Worm (Caenorhabditis elegans) whole organism, young adult: ENCODE measurements around the gene flh-2.

Experiments used
- dpl-1 ChIP-seq: fragments of 150-350 bp; optimal IDR thresholded peaks from 2 replicates; lab custom pipeline; 2014; ENCODE audit warnings: missing biosample characterization, missing genetic modification reagents, missing genetic modification characterization
- unc-62 ChIP-seq: fragments of 150-350 bp; optimal IDR thresholded peaks from 2 replicates; lab custom pipeline; 2014; ENCODE audit warnings: missing biosample characterization, missing genetic modification reagents, missing genetic modification characterization

- no peak for TF ChIP-seq unc-62 (GFP tag; lab: Kevin White, UChicago)
- TF ChIP-seq dpl-1 (GFP tag; lab: Kevin White, UChicago), result no peak
Measured at ce11 chrIII:4998956-4999425, 47.1 kb downstream of the flh-2 start, which contains the start of gene smcr-8.
